Fruit fly (Drosophila melanogaster): ENCODE data around the gene CG13054.
A peak's percentile ranks its signal among the peaks of the same experiment; 100 is the strongest.

DNA sequence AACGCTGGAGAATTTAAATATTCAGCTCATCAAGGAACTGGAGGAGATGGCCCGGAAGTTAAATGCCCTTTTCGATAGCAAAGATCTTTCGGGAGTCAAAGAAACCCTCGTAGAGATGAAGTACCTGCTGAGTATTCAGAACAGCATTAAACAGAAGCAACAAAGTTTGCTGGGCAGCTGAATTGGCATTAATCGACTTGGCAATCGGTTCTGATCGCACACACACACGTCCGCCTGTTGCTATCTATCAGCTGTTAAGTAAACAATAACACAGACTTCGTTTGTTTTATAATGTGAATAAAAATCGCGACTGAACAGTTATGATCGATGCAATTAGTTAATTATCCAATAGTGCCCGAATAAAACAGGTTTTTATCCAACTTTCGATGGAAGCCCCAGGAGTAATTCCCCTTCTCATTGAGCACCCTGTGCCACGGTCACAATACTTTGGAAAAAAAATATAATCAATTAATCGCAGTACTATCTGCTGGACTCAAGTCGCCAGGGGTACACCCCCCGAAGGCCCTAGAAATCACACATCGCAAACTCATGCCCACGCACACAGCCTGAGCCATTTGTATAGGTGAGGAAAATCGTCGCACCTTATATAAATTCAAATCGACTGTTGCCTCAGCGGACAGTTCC lies 23.0 kb downstream of the CG13054 start:
- no peak for TF ChIP-seq CG8119 (GFP tag; IDR thresholded peaks at IDR 0.05)
- peak; percentile 67 for TF ChIP-seq Eip78C (GFP tag)
- no peak for TF ChIP-seq Smox (GFP tag; optimal IDR thresholded peaks at IDR 0.05)
- TF ChIP-seq lz (GFP tag; optimal IDR thresholded peaks at IDR 0.05) = no peak
- no peak for TF ChIP-seq CG16779 (tag; optimal IDR thresholded peaks at IDR 0.05)
- no peak for TF ChIP-seq CG6163 (GFP tag; IDR thresholded peaks at IDR 0.05)
- no peak for TF ChIP-seq CG6792 (GFP tag; optimal IDR thresholded peaks at IDR 0.05)
- no peak for TF ChIP-seq Sox15 (GFP tag; optimal IDR thresholded peaks at IDR 0.05)
- TF ChIP-seq ss (GFP tag; optimal IDR thresholded peaks at IDR 0.05) = no peak
- TF ChIP-seq vri (GFP tag; optimal IDR thresholded peaks at IDR 0.05) = peak; percentile 28
- TF ChIP-seq CG31627 (GFP tag; optimal IDR thresholded peaks at IDR 0.05) = no peak
